Fruit fly (Drosophila melanogaster): Measurements from ENCODE around the gene mbf1.

DNA sequence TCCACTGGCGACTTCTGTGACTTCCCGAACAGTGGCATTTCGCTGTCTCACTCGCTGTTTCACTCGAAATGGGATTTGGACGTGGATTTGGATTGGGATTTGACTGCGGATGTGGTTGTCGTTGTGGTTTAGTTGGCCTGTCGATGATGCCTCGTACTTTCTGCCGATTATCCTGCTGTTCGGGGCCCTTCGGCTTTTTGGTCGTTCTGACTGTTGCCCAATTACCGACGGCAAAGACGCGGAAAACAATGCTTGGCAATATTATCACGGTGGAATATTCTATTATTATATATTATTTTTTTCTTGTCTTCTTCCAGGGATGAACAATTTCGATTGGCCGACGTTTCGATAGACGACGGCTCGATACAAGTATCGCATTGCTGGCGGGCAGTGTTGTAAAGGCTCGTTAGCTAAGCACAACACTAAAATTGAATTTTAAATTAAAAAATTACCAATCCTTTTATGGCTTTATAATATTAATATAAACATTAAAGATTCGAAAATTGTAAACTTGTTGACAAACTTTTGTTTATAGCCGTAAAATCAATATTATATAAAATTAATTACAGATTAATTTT, 41.0 kb downstream of the mbf1 start, which contains the start of gene Mo25:
- TF ChIP-seq CG8478 (optimal IDR thresholded peaks at IDR 0.05) = no peak
- no peak for TF ChIP-seq CTCF (optimal IDR thresholded peaks at IDR 0.05)
